Fruit fly (Drosophila melanogaster): Measurements from ENCODE around the gene subdued.

- TF ChIP-seq sv (GFP tag; optimal IDR thresholded peaks at IDR 0.05) = no peak
- no peak for TF ChIP-seq CG9705 (GFP tag; optimal IDR thresholded peaks at IDR 0.05)
- TF ChIP-seq usp (GFP tag; optimal IDR thresholded peaks at IDR 0.05) = no peak
- no peak for TF ChIP-seq tai (GFP tag; optimal IDR thresholded peaks at IDR 0.05)
- no peak for TF ChIP-seq Dfd (GFP tag; optimal IDR thresholded peaks at IDR 0.05)
- TF ChIP-seq Abd-B (GFP tag; optimal IDR thresholded peaks at IDR 0.05) = no peak
- TF ChIP-seq Dif (GFP tag; optimal IDR thresholded peaks at IDR 0.05; ENCODE audit: partially characterized antibody) = peak; percentile 19
- no peak for TF ChIP-seq ey (GFP tag; optimal IDR thresholded peaks at IDR 0.05)
- TF ChIP-seq Myc (optimal IDR thresholded peaks at IDR 0.05) = no peak
- TF ChIP-seq h (GFP tag; optimal IDR thresholded peaks at IDR 0.05) = no peak
- TF ChIP-seq psq (GFP tag; optimal IDR thresholded peaks at IDR 0.05) = no peak
- no peak for TF ChIP-seq dmrt93B (GFP tag; optimal IDR thresholded peaks at IDR 0.05)
- no peak for TF ChIP-seq Hr83 (GFP tag; optimal IDR thresholded peaks at IDR 0.05; ENCODE audit: poor library complexity, severe bottlenecking)
- TF ChIP-seq pan (optimal IDR thresholded peaks at IDR 0.05) = no peak
Measured at dm6 chr3R:19624482-19624881, 18.0 kb downstream of the subdued start.
